Worm (Caenorhabditis elegans) whole organism, L1 larva: ENCODE results near the gene M04D8.4.

Experiments used
- blmp-1 ChIP-seq: fragments of 150-350 bp; optimal IDR thresholded peaks from 2 replicates; lab custom pipeline; 2014; ENCODE audit warnings: missing biosample characterization, missing genetic modification characterization
- lin-14 ChIP-seq: fragments of 200-800 bp; sonication (Bioruptor generic); optimal IDR thresholded peaks from 2 replicates; lab custom pipeline; 2018; ENCODE audit warnings: mild to moderate bottlenecking, missing genetic modification characterization, moderate library complexity, missing compliant biosample characterization
- nhr-76 ChIP-seq: sonication (generic microtip); optimal IDR thresholded peaks from 2 replicates; lab custom pipeline; 2017; ENCODE audit warnings: missing biosample characterization, missing genetic modification characterization
- nhr-77 ChIP-seq: fragments of 150-350 bp; optimal IDR thresholded peaks from 2 replicates; lab custom pipeline; 2014; ENCODE audit warnings: missing biosample characterization, missing genetic modification characterization
- zag-1 ChIP-seq: fragments of 150-350 bp; optimal IDR thresholded peaks from 2 replicates; lab custom pipeline; 2014; ENCODE audit warnings: missing biosample characterization, missing genetic modification characterization

DNA sequence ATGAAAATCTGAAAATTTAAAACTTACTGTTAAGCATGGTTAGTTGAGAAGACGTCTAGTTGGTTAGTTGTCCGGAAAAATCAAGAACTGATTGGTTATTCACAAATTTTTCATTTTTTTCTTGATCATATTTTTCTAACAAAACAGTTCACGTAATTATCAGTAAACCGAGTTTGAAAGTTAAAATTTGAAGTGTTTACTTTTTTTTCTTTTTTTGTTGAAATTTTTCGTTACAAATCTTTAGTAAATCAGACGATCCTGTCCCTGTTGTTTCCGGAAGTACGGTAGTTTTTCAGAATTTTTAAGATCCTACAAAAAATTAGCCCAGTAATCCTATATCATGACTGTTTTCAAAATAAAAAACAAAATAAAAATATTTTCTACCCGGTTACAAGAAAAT lies 30.0 kb downstream of the M04D8.4 start, which contains the start of gene C05B5.2:
- TF ChIP-seq nhr-76 (tag; lab: Kevin White, UChicago) = no peak
- no peak for TF ChIP-seq zag-1 (tag; lab: Kevin White, UChicago)
- no peak for TF ChIP-seq blmp-1 (tag; lab: Kevin White, UChicago)
- no peak for TF ChIP-seq lin-14 (GFP tag; lab: Kevin White, UChicago)
- TF ChIP-seq nhr-77 (tag; lab: Kevin White, UChicago) = no peak
